Worm (Caenorhabditis elegans) whole organism, L1 larva: ENCODE measurements around the gene T04A8.18.

Experiments
- ama-1 ChIP-seq: fragments of 150-350 bp; optimal IDR thresholded peaks from 2 replicates; lab custom pipeline; 2014
- grh-1 ChIP-seq: fragments of 200-800 bp; sonication (Bioruptor generic); IDR thresholded peaks from 2 replicates; pipeline ENCODE4 v1.3.6; 2022; ENCODE audit warnings: missing genetic modification reagents, missing genetic modification characterization, missing compliant biosample characterization
- lin-15B ChIP-seq: fragments of 150-350 bp; sonication (generic microtip); optimal IDR thresholded peaks from 3 replicates; lab custom pipeline; 2014; ENCODE audit warnings: missing biosample characterization, missing genetic modification characterization
- nhr-84 ChIP-seq: sonication (generic microtip); optimal IDR thresholded peaks from 2 replicates; lab custom pipeline; 2017; ENCODE audit warnings: missing biosample characterization, missing genetic modification characterization
- rnt-1 ChIP-seq: sonication (generic microtip); optimal IDR thresholded peaks from 2 replicates; lab custom pipeline; 2016; ENCODE audit warnings: mild to moderate bottlenecking, missing genetic modification characterization, moderate library complexity, missing compliant biosample characterization
- snu-23 ChIP-seq: sonication (generic microtip); optimal IDR thresholded peaks from 2 replicates; lab custom pipeline; 2016; ENCODE audit warnings: missing genetic modification characterization, missing compliant biosample characterization
- ztf-11 ChIP-seq, 2 experiments: sonication (generic microtip); optimal IDR thresholded peaks; 2 replicates each; lab custom pipeline; 2016 to 2017; ENCODE audit warnings: missing genetic modification characterization in 2 of 2, missing biosample characterization in 1 of 2, missing compliant biosample characterization in 1 of 2

- no peak for TF ChIP-seq ztf-11 (tag; optimal IDR thresholded peaks at IDR 0.05; lab: Kevin White, UChicago)
- TF ChIP-seq rnt-1 (tag; lab: Kevin White, UChicago): no peak
- TF ChIP-seq ama-1 (lab: Kevin White, UChicago): no peak
- TF ChIP-seq grh-1 (GFP tag; lab: Robert Waterston, UW): no peak
- no peak for TF ChIP-seq lin-15B (tag; lab: Kevin White, UChicago)
- no peak for TF ChIP-seq nhr-84
- TF ChIP-seq snu-23 (GFP tag; lab: Kevin White, UChicago): no peak
Observed at ce11 chrIII:4705207-4705606, 3.8 kb upstream of the T04A8.18 start, which contains the start of gene pgap-2.
